Worm (Caenorhabditis elegans) whole organism, young adult: ENCODE data around the gene srbc-6.

ENCODE experiments used
- F33H1.4 ChIP-seq: fragments of 200-800 bp; sonication (Bioruptor generic); IDR thresholded peaks from 2 replicates; pipeline ENCODE4 v1.3.6; 2022; ENCODE audit warnings: missing genetic modification reagents, missing genetic modification characterization, missing compliant biosample characterization
- F37B4.10 ChIP-seq: fragments of 200-800 bp; sonication (Bioruptor generic); IDR thresholded peaks from 2 replicates; pipeline ENCODE4 v1.3.6; 2022; ENCODE audit warnings: missing genetic modification characterization, missing compliant biosample characterization
- T07F8.4 ChIP-seq: sonication (generic microtip); optimal IDR thresholded peaks from 2 replicates; lab custom pipeline; 2016; ENCODE audit warnings: mild to moderate bottlenecking, missing genetic modification characterization, moderate library complexity, missing compliant biosample characterization
- Y79H2A.3 ChIP-seq: fragments of 200-800 bp; sonication (Bioruptor generic); conservative IDR thresholded peaks from 2 replicates; pipeline ENCODE4 v1.3.6; 2022; ENCODE audit warnings: missing genetic modification reagents, missing genetic modification characterization, missing compliant biosample characterization
- cebp-2 ChIP-seq: fragments of 200-800 bp; sonication (Bioruptor generic); IDR thresholded peaks from 2 replicates; pipeline ENCODE4 v1.3.6; 2022; ENCODE audit warnings: missing genetic modification characterization, missing compliant biosample characterization
- ceh-91 ChIP-seq: fragments of 200-800 bp; sonication (Bioruptor generic); IDR thresholded peaks from 2 replicates; pipeline ENCODE4 v1.3.6; 2022; ENCODE audit warnings: missing genetic modification reagents, missing genetic modification characterization, missing compliant biosample characterization
- dpl-1 ChIP-seq: fragments of 150-350 bp; optimal IDR thresholded peaks from 2 replicates; lab custom pipeline; 2014; ENCODE audit warnings: missing biosample characterization, missing genetic modification reagents, missing genetic modification characterization
- egrh-3 ChIP-seq: fragments of 200-800 bp; sonication (Bioruptor generic); IDR thresholded peaks from 2 replicates; pipeline ENCODE4 v1.3.6; 2022; ENCODE audit warnings: missing genetic modification reagents, missing genetic modification characterization, missing compliant biosample characterization
- ets-4 ChIP-seq: fragments of 200-800 bp; sonication (Bioruptor generic); optimal IDR thresholded peaks from 2 replicates; lab custom pipeline; 2018; ENCODE audit warnings: mild to moderate bottlenecking, missing genetic modification characterization, missing compliant biosample characterization
- him-1 ChIP-seq: sonication (generic microtip); optimal IDR thresholded peaks from 2 replicates; lab custom pipeline; 2016; ENCODE audit warnings: missing genotype, missing genetic modification reagents, missing genetic modification characterization, missing compliant biosample characterization
- hlh-12 ChIP-seq: sonication (generic microtip); optimal IDR thresholded peaks from 2 replicates; lab custom pipeline; 2016; ENCODE audit warnings: missing genetic modification characterization, missing compliant biosample characterization
- hmg-1.2 ChIP-seq: fragments of 200-800 bp; sonication (Bioruptor generic); IDR thresholded peaks from 2 replicates; pipeline ENCODE4 v1.3.6; 2022; ENCODE audit warnings: missing genetic modification reagents, missing genetic modification characterization, missing compliant biosample characterization
- lin-35 ChIP-seq, 3 experiments: fragments of 150-350 bp in 2 of 3; sonication (generic microtip) in 1 of 3; optimal IDR thresholded peaks; 2 replicates each; lab custom pipeline; 2014 to 2018; ENCODE audit warnings: missing biosample characterization in 3 of 3, missing genetic modification characterization in 3 of 3, missing genetic modification reagents in 3 of 3
- lin-54 ChIP-seq: fragments of 200-800 bp; sonication (Bioruptor generic); optimal IDR thresholded peaks from 2 replicates; lab custom pipeline; 2018; ENCODE audit warnings: mild to moderate bottlenecking, missing genetic modification characterization, missing compliant biosample characterization
- lsl-1 ChIP-seq: fragments of 200-800 bp; sonication (Bioruptor generic); optimal IDR thresholded peaks from 2 replicates; lab custom pipeline; 2018; ENCODE audit warnings: mild to moderate bottlenecking, missing genetic modification characterization, moderate library complexity, missing compliant biosample characterization
- madf-6 ChIP-seq: fragments of 200-800 bp; sonication (Bioruptor generic); IDR thresholded peaks from 2 replicates; pipeline ENCODE4 v1.3.6; 2022; ENCODE audit warnings: missing genetic modification reagents, missing genetic modification characterization, missing compliant biosample characterization
- nfya-2 ChIP-seq: fragments of 200-800 bp; sonication (Bioruptor generic); IDR thresholded peaks from 2 replicates; pipeline ENCODE4 v1.3.6; 2022; ENCODE audit warnings: missing genetic modification reagents, missing genetic modification characterization, missing compliant biosample characterization
- nhr-90 ChIP-seq: sonication (generic microtip); optimal IDR thresholded peaks from 2 replicates; lab custom pipeline; 2016; ENCODE audit warnings: missing genotype, mild to moderate bottlenecking, missing genetic modification characterization, missing compliant biosample characterization
- pbrm-1 ChIP-seq: fragments of 200-800 bp; sonication (Bioruptor generic); IDR thresholded peaks from 2 replicates; pipeline ENCODE4 v1.3.6; 2022; ENCODE audit warnings: missing genetic modification reagents, missing genetic modification characterization, missing compliant biosample characterization
- snpc-4 ChIP-seq, 5 experiments: fragments of 150-350 bp in 1 of 5; sonication (generic microtip) in 4 of 5; optimal IDR thresholded peaks; 2 replicates each; lab custom pipeline; 2014 to 2018; ENCODE audit warnings: missing genetic modification characterization in 5 of 5, missing biosample characterization in 3 of 5, antibody characterized with exemption in 2 of 5, mild to moderate bottlenecking in 2 of 5, missing compliant biosample characterization in 2 of 5, missing genotype in 2 of 5, moderate library complexity in 2 of 5, missing genetic modification reagents in 1 of 5
- xnd-1 ChIP-seq: sonication (generic microtip); optimal IDR thresholded peaks from 2 replicates; lab custom pipeline; 2016; ENCODE audit warnings: missing genotype, missing genetic modification reagents, missing genetic modification characterization, missing compliant biosample characterization
- zfh-2 ChIP-seq: fragments of 200-800 bp; sonication (Bioruptor generic); conservative IDR thresholded peaks from 2 replicates; pipeline ENCODE4 v1.3.6; 2022; ENCODE audit warnings: missing genetic modification reagents, missing genetic modification characterization, missing compliant biosample characterization
- ztf-22 ChIP-seq: fragments of 200-800 bp; sonication (Bioruptor generic); optimal IDR thresholded peaks from 2 replicates; lab custom pipeline; 2018; ENCODE audit warnings: mild to moderate bottlenecking, missing genetic modification characterization, moderate library complexity, missing compliant biosample characterization
- ztf-3 ChIP-seq: fragments of 200-800 bp; sonication (Bioruptor generic); optimal IDR thresholded peaks from 2 replicates; lab custom pipeline; 2018; ENCODE audit warnings: mild to moderate bottlenecking, missing genetic modification characterization, missing compliant biosample characterization

srbc-6 gene

ce11 chrV:3204433-3204832, 34.5 kb downstream of the srbc-6 start (continued):
- 0 out of 2 replicates have a peak, but pooled peaks have one; percentile 12 for TF ChIP-seq hmg-1.2
- TF ChIP-seq lin-54 (GFP tag; lab: Kevin White, UChicago): peak; percentile 52
- TF ChIP-seq ztf-3 (GFP tag; lab: Kevin White, UChicago): no peak
- TF ChIP-seq cebp-2 (GFP tag; lab: Robert Waterston, UW): no peak
- TF ChIP-seq pbrm-1 (GFP tag; lab: Robert Waterston, UW): peak; percentile 48; the same call in 1 of the 2 replicates
- no peak for TF ChIP-seq T07F8.4 (tag; lab: Kevin White, UChicago)
- TF ChIP-seq lsl-1 (GFP tag; lab: Kevin White, UChicago): peak; percentile 98
- peak in 1 of 3 experiments; percentile 33 for TF ChIP-seq lin-35 (GFP tag; optimal IDR thresholded peaks at IDR 0.05; lab: Kevin White, UChicago)
- TF ChIP-seq madf-6: peak; percentile 97
- peak; percentile 98 for TF ChIP-seq F33H1.4 (GFP tag; lab: Robert Waterston, UW)
- peak; percentile 68; the same call in 1 of the 2 replicates for TF ChIP-seq ceh-91
- TF ChIP-seq xnd-1 (tag; lab: Kevin White, UChicago): peak; percentile 98
- TF ChIP-seq zfh-2 (GFP tag; lab: Robert Waterston, UW): no peak
- TF ChIP-seq, all 124 proteins: peak for 17

- TF ChIP-seq cebp-2 (GFP tag; lab: Robert Waterston, UW): no peak
- TF ChIP-seq dpl-1 (GFP tag; lab: Kevin White, UChicago): no peak
- no peak for TF ChIP-seq Y79H2A.3 (GFP tag; lab: Robert Waterston, UW)
- 0 out of 2 replicates have a peak, but pooled peaks have one; percentile 9 for TF ChIP-seq hmg-1.2
- no peak for TF ChIP-seq nhr-90 (tag; lab: Kevin White, UChicago)
- no peak for TF ChIP-seq hlh-12 (tag; lab: Kevin White, UChicago)
- no peak for TF ChIP-seq ets-4 (GFP tag; lab: Kevin White, UChicago)
- TF ChIP-seq, all 124 proteins: peak for 1
These were observed 39.0 kb downstream of the srbc-6 start for ce11 chrV:3208940-3209339.

DNA sequence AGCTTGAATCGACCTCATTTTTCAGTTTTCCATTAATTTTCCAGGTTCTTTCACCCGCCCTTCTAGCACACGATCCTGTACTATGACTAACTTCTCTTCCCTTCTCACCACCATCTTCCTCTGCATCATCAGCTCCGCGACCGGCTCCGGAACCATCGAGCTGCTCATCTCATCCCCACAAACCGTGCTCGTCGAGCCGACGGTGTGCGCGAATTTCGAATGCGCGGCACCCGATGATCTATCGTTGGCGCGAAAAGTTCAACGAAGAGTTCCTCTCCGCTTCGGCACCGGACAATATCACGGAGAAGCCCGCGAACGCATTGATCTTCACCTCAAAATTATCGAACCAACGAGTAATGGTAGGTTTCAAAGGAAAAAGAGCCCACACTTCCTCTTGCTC, 40.2 kb downstream of the srbc-6 start, which contains the start of gene apx-1:
Gene apx-1 (plus strand): TSS at position 50 of the 400 bp plus-strand sequence.
- TF ChIP-seq zfh-2 (GFP tag; lab: Robert Waterston, UW) (peak; percentile 72), egrh-3 (GFP tag; lab: Robert Waterston, UW) (peak; percentile 10; the same call in 1 of the 2 replicates), snpc-4 (GFP tag; optimal IDR thresholded peaks at IDR 0.05; lab: Kevin White, UChicago) (no peak), snpc-4 (tag; optimal IDR thresholded peaks at IDR 0.05; lab: Kevin White, UChicago) (no peak), nfya-2 (GFP tag; lab: Robert Waterston, UW) (no peak)

DNA sequence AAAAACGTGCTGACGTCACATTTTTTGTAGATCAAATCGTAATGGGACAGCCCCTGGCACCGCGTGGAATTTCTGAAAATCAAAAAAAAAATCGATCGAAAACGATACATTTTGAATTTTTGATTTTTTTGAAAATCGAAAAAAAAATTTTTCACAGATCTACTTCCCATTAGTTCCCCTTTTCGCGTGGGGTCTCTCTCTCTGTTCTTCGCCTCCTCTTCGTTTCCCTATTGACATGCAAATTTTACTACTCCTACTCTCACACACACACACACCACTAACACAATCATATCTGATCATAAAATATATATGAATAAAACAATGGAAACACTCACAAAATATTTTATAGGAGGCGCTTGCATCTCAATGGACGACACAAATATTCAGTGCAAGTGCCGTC, 48.7 kb downstream of the srbc-6 start:
- no peak for TF ChIP-seq him-1 (tag; lab: Kevin White, UChicago)
- TF ChIP-seq F37B4.10 (GFP tag; lab: Robert Waterston, UW): no peak
- no peak for TF ChIP-seq ztf-22
